Fruit fly (Drosophila melanogaster) whole organism, embryonic: Measurements from ENCODE around the gene bt.
A peak's percentile ranks its signal among the peaks of the same experiment; 100 is the strongest.

Experiments
- BtbVII ChIP-seq: fragments of 200-800 bp; sonication (Bioruptor generic); optimal IDR thresholded peaks from 3 replicates; lab custom pipeline; 2017; ENCODE audit warnings: missing biosample characterization, mild to moderate bottlenecking, missing genetic modification characterization
- CG10321 ChIP-seq: fragments of 200-800 bp; sonication (Bioruptor generic); IDR thresholded peaks from 2 replicates; pipeline ENCODE4 v1.3.6; 2022; ENCODE audit warnings: missing biosample characterization, missing genetic modification characterization
- CG12104 ChIP-seq: fragments of 200-800 bp; sonication (Bioruptor generic); optimal IDR thresholded peaks from 3 replicates; lab custom pipeline; 2016; ENCODE audit warnings: missing biosample characterization, missing genetic modification characterization
- CG13287 ChIP-seq: fragments of 200-800 bp; sonication (Bioruptor generic); IDR thresholded peaks from 2 replicates; pipeline ENCODE4 v1.3.6; 2022; ENCODE audit warnings: missing biosample characterization, missing genetic modification characterization; ENCODE audit not compliant: partially characterized antibody
- CG16815 ChIP-seq: fragments of 200-800 bp; sonication (Bioruptor generic); optimal IDR thresholded peaks from 3 replicates; lab custom pipeline; 2017; ENCODE audit warnings: missing biosample characterization, mild to moderate bottlenecking, missing genetic modification characterization
- CG17361 ChIP-seq: fragments of 200-800 bp; sonication (Bioruptor generic); IDR thresholded peaks from 3 replicates; pipeline ENCODE4 v1.3.6; 2022; ENCODE audit warnings: missing biosample characterization, missing genetic modification characterization
- CG17829 ChIP-seq: fragments of 200-800 bp; optimal IDR thresholded peaks from 2 replicates; lab custom pipeline; 2019; ENCODE audit warnings: missing biosample characterization, mild to moderate bottlenecking, missing genetic modification characterization, moderate library complexity
- CG1792 ChIP-seq: fragments of 200-800 bp; sonication (Bioruptor generic); optimal IDR thresholded peaks from 2 replicates; lab custom pipeline; 2016; ENCODE audit warnings: missing biosample characterization, missing genetic modification characterization
- CG18619 ChIP-seq: fragments of 200-800 bp; sonication (Bioruptor generic); optimal IDR thresholded peaks from 3 replicates; lab custom pipeline; 2017; ENCODE audit warnings: missing biosample characterization, mild to moderate bottlenecking, missing genetic modification characterization
- CG32532 ChIP-seq: fragments of 200-800 bp; sonication (Bioruptor generic); IDR thresholded peaks from 2 replicates; pipeline ENCODE4 v1.3.6; 2022; ENCODE audit warnings: missing biosample characterization, missing genetic modification characterization
- CG3838 ChIP-seq: fragments of 200-800 bp; sonication (Bioruptor generic); optimal IDR thresholded peaks from 3 replicates; lab custom pipeline; 2016; ENCODE audit warnings: missing biosample characterization, missing genetic modification characterization
- CG43689 ChIP-seq: fragments of 200-800 bp; sonication (Bioruptor generic); IDR thresholded peaks from 2 replicates; pipeline ENCODE4 v1.3.6; 2022; ENCODE audit warnings: missing biosample characterization, missing genetic modification characterization
- CG4404 ChIP-seq: fragments of 200-800 bp; sonication (Bioruptor generic); IDR thresholded peaks from 2 replicates; pipeline ENCODE4 v1.3.6; 2022; ENCODE audit warnings: missing biosample characterization, missing genetic modification characterization
- CG6254 ChIP-seq: fragments of 200-800 bp; sonication (Bioruptor generic); optimal IDR thresholded peaks from 3 replicates; lab custom pipeline; 2017; ENCODE audit warnings: mild to moderate bottlenecking, missing biosample characterization, missing genetic modification reagents, missing genetic modification characterization
- CG6683 ChIP-seq: fragments of 200-800 bp; sonication (Bioruptor generic); optimal IDR thresholded peaks from 2 replicates; lab custom pipeline; 2017; ENCODE audit warnings: missing biosample characterization, mild to moderate bottlenecking, missing genetic modification characterization, missing genetic modification reagents
- CG8281 ChIP-seq: fragments of 200-800 bp; sonication (Bioruptor generic); optimal IDR thresholded peaks from 2 replicates; lab custom pipeline; 2018; ENCODE audit warnings: missing biosample characterization, mild to moderate bottlenecking, missing genetic modification characterization, moderate library complexity
- CG8765 ChIP-seq: fragments of 200-800 bp; sonication (Bioruptor generic); IDR thresholded peaks from 2 replicates; pipeline ENCODE4 v1.3.6; 2022; ENCODE audit warnings: missing biosample characterization, missing genetic modification characterization
- CG9727 ChIP-seq: fragments of 200-800 bp; sonication (Bioruptor generic); optimal IDR thresholded peaks from 3 replicates; lab custom pipeline; 2017; ENCODE audit warnings: missing biosample characterization, mild to moderate bottlenecking, missing genetic modification characterization
- Dfd ChIP-seq, 2 experiments: fragments of >200 bp; optimal IDR thresholded peaks; 2 replicates each; lab custom pipeline; 2017; ENCODE audit warnings: missing biosample characterization in 2 of 2, missing genetic modification characterization in 2 of 2
- Dll ChIP-seq: fragments of 200-800 bp; sonication (Bioruptor generic); IDR thresholded peaks from 4 replicates; pipeline ENCODE4 v1.3.6; 2022; ENCODE audit warnings: missing biosample characterization, missing genetic modification characterization; ENCODE audit not compliant: partially characterized antibody
- ERR ChIP-seq: fragments of 200-800 bp; sonication (Bioruptor generic); optimal IDR thresholded peaks from 2 replicates; lab custom pipeline; 2016; ENCODE audit warnings: missing biosample characterization, missing genetic modification characterization
- Hey ChIP-seq: fragments of 200-800 bp; sonication (Bioruptor generic); optimal IDR thresholded peaks from 3 replicates; lab custom pipeline; 2018; ENCODE audit warnings: missing biosample characterization, mild to moderate bottlenecking, missing genetic modification characterization
- Lpt ChIP-seq: fragments of >200 bp; optimal IDR thresholded peaks from 2 replicates; lab custom pipeline; 2018; ENCODE audit warnings: missing biosample characterization, missing genetic modification characterization
- Med ChIP-seq: fragments of 200-800 bp; sonication (Bioruptor generic); peaks from one replicate; lab custom pipeline; 2016; ENCODE audit warnings: missing biosample characterization, missing genetic modification characterization, mild to moderate bottlenecking, inconsistent platforms, moderate library complexity
- NFAT ChIP-seq: fragments of 200-800 bp; sonication (Bioruptor generic); IDR thresholded peaks from 2 replicates; pipeline ENCODE4 v1.3.6; 2022; ENCODE audit warnings: missing biosample characterization, missing genetic modification characterization
- Nf-YA ChIP-seq: fragments of 200-800 bp; sonication (Bioruptor generic); IDR thresholded peaks from 2 replicates; pipeline ENCODE4 v1.3.6; 2022; ENCODE audit warnings: missing biosample characterization, missing genetic modification characterization
- Oli ChIP-seq: fragments of 200-800 bp; sonication (Bioruptor generic); optimal IDR thresholded peaks from 2 replicates; lab custom pipeline; 2018; ENCODE audit warnings: missing biosample characterization, mild to moderate bottlenecking, missing genetic modification characterization, moderate library complexity
- Rfx ChIP-seq: fragments of 200-800 bp; sonication (Bioruptor generic); IDR thresholded peaks from 2 replicates; pipeline ENCODE4 v1.3.6; 2022; ENCODE audit warnings: missing biosample characterization, missing genetic modification characterization
- Six4 ChIP-seq: fragments of 200-800 bp; sonication (Bioruptor generic); optimal IDR thresholded peaks from 2 replicates; lab custom pipeline; 2016; ENCODE audit warnings: missing biosample characterization, missing genetic modification characterization
- Tbp ChIP-seq: fragments of >200 bp; optimal IDR thresholded peaks from 2 replicates; lab custom pipeline; 2018; ENCODE audit warnings: missing biosample characterization, missing genetic modification characterization
- ap ChIP-seq: fragments of 200-800 bp; sonication (Bioruptor generic); IDR thresholded peaks from 2 replicates; pipeline ENCODE4 v1.3.6; 2022; ENCODE audit warnings: missing biosample characterization, missing genetic modification characterization
- ase ChIP-seq: fragments of 200-800 bp; sonication (Bioruptor generic); IDR thresholded peaks from 3 replicates; pipeline ENCODE4 v1.3.6; 2022; ENCODE audit warnings: missing biosample characterization, missing genetic modification characterization
- bsh ChIP-seq, 2 experiments: fragments of 200-800 bp; sonication (Bioruptor generic); optimal IDR thresholded peaks; 2 replicates each; lab custom pipeline; 2017 to 2018; ENCODE audit warnings: mild to moderate bottlenecking in 2 of 2, missing biosample characterization in 2 of 2, missing genetic modification characterization in 2 of 2, moderate library complexity in 1 of 2
- crc ChIP-seq: fragments of 200-800 bp; sonication (Bioruptor generic); optimal IDR thresholded peaks from 2 replicates; lab custom pipeline; 2016; ENCODE audit warnings: missing biosample characterization, missing genetic modification characterization
- dm ChIP-seq: fragments of 200-800 bp; sonication (Bioruptor generic); optimal IDR thresholded peaks from 3 replicates; lab custom pipeline; 2016; ENCODE audit warnings: missing biosample characterization, missing genetic modification characterization
- gro ChIP-seq: fragments of 200-800 bp; sonication (Bioruptor generic); optimal IDR thresholded peaks from 2 replicates; lab custom pipeline; 2016; ENCODE audit warnings: missing biosample characterization, missing genetic modification characterization
- kni ChIP-seq: fragments of 200-800 bp; sonication (Bioruptor generic); optimal IDR thresholded peaks from 3 replicates; lab custom pipeline; 2017; ENCODE audit warnings: mild to moderate bottlenecking, missing biosample characterization, missing genetic modification reagents, missing genetic modification characterization
- pan ChIP-seq, 4 experiments: fragments of >200 bp in 3 of 4; fragments of 200-800 bp in 1 of 4; sonication (Bioruptor generic) in 1 of 4; optimal IDR thresholded peaks in 3 of 4; IDR thresholded peaks in 1 of 4; 2 replicates each; pipeline versions ENCODE4 v1.3.6 to Lab custom; 2017 to 2022; ENCODE audit warnings: missing biosample characterization in 2 of 4, missing genetic modification characterization in 2 of 4, mixed read lengths in 1 of 4
- row ChIP-seq: fragments of 200-800 bp; sonication (Bioruptor generic); IDR thresholded peaks from 3 replicates; pipeline ENCODE4 v1.3.6; 2022; ENCODE audit warnings: missing biosample characterization, missing genetic modification characterization
- scrt ChIP-seq: fragments of 200-800 bp; sonication (Bioruptor generic); optimal IDR thresholded peaks from 2 replicates; lab custom pipeline; 2018; ENCODE audit warnings: missing biosample characterization, mild to moderate bottlenecking, missing genetic modification characterization, moderate library complexity
- sd ChIP-seq: fragments of 200-800 bp; sonication (Bioruptor generic); optimal IDR thresholded peaks from 3 replicates; lab custom pipeline; 2018; ENCODE audit warnings: missing biosample characterization, mild to moderate bottlenecking, missing genetic modification characterization, moderate library complexity
- sens-2 ChIP-seq: fragments of 200-800 bp; sonication (Bioruptor generic); IDR thresholded peaks from 2 replicates; pipeline ENCODE4 v1.3.6; 2022; ENCODE audit warnings: missing biosample characterization, missing genetic modification characterization
- shn ChIP-seq: fragments of 200-800 bp; sonication (Bioruptor generic); optimal IDR thresholded peaks from 3 replicates; lab custom pipeline; 2016; ENCODE audit warnings: missing biosample characterization, missing genetic modification characterization
- slou ChIP-seq: fragments of 200-800 bp; sonication (Bioruptor generic); optimal IDR thresholded peaks from 3 replicates; lab custom pipeline; 2016; ENCODE audit warnings: missing biosample characterization, missing genetic modification characterization
- tx ChIP-seq: fragments of 200-800 bp; sonication (Bioruptor generic); optimal IDR thresholded peaks from 2 replicates; lab custom pipeline; 2016; ENCODE audit warnings: missing biosample characterization, missing genetic modification characterization
- wdn ChIP-seq: fragments of 200-800 bp; sonication (Bioruptor generic); IDR thresholded peaks from 2 replicates; pipeline ENCODE4 v1.3.6; 2022; ENCODE audit warnings: missing biosample characterization, missing genetic modification characterization

The bt gene

DNA sequence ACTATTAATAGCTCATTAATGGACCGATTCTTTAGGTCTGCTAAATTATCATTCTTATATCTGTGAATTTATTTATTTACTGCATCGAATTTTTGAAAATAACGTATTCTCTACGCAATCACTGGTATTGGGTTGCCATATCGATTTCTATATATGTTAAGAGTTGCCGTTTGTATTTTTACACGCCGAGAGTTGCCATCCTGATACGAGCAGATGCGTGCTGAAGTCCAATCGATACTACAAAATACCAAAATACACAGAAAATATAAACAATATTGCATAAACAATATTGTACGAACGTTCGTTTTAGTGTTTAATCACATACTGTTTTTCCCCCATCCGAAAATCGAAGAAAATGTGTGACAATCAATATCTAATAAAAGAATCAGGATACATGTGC is 26.7 kb upstream of the bt start, which contains the start of gene ey (continued):
- no peak for TF ChIP-seq CG18619 (GFP tag; lab: Kevin White, UChicago)
- TF ChIP-seq Lpt (GFP tag; lab: Kevin White, UChicago): no peak
- TF ChIP-seq Rfx (GFP tag; lab: Robert Waterston, UW): no peak; the same call in 1 of the 2 replicates
- no peak for TF ChIP-seq sens-2 (GFP tag; lab: Robert Waterston, UW)
- no peak for TF ChIP-seq wdn (GFP tag; lab: Robert Waterston, UW)
- TF ChIP-seq sd (tag; lab: Kevin White, UChicago): no peak
- TF ChIP-seq CG32532 (GFP tag; lab: Robert Waterston, UW): no peak
- TF ChIP-seq bsh (GFP tag; optimal IDR thresholded peaks at IDR 0.05; lab: Kevin White, UChicago): no peak
- TF ChIP-seq BtbVII (GFP tag; lab: Kevin White, UChicago): no peak
- TF ChIP-seq Dfd (GFP tag; optimal IDR thresholded peaks at IDR 0.05; lab: Kevin White, UChicago): no peak
- TF ChIP-seq scrt (GFP tag; lab: Kevin White, UChicago): no peak
- TF ChIP-seq CG12104 (GFP tag; lab: Kevin White, UChicago): no peak
- no peak for TF ChIP-seq CG1792 (GFP tag; lab: Kevin White, UChicago)
- TF ChIP-seq CG4404 (GFP tag; lab: Robert Waterston, UW): no peak
- TF ChIP-seq Med (GFP tag; lab: Kevin White, UChicago): peak; percentile 69
- TF ChIP-seq CG8281 (tag; lab: Kevin White, UChicago): no peak
- TF ChIP-seq CG6683 (GFP tag; lab: Kevin White, UChicago): no peak
- TF ChIP-seq NFAT (GFP tag; lab: Robert Waterston, UW): no peak
- TF ChIP-seq Nf-YA (GFP tag; lab: Robert Waterston, UW): no peak
- TF ChIP-seq CG17829: peak; percentile 25
- no peak for TF ChIP-seq tx (GFP tag; lab: Kevin White, UChicago)
- TF ChIP-seq ERR (GFP tag; lab: Kevin White, UChicago): no peak
- TF ChIP-seq row (GFP tag; lab: Robert Waterston, UW): peak; percentile 45; the same call in 2 of the 3 replicates
- TF ChIP-seq crc (GFP tag; lab: Kevin White, UChicago): no peak
- TF ChIP-seq kni: no peak
- TF ChIP-seq Oli (tag; lab: Kevin White, UChicago): no peak
- no peak for TF ChIP-seq CG43689 (GFP tag; lab: Robert Waterston, UW)
- TF ChIP-seq CG16815 (GFP tag; lab: Kevin White, UChicago): no peak
- no peak for TF ChIP-seq pan (optimal IDR thresholded peaks at IDR 0.05; lab: Kevin White, UChicago)
- TF ChIP-seq pan (GFP tag; optimal IDR thresholded peaks at IDR 0.05 in 1 of 2, IDR thresholded peaks at IDR 0.05 in 1 of 2): no peak
- TF ChIP-seq CG6254 (GFP tag; lab: Kevin White, UChicago): no peak
- no peak for TF ChIP-seq CG3838 (GFP tag; lab: Kevin White, UChicago)
- TF ChIP-seq CG9727: no peak
- peak; percentile 29 for TF ChIP-seq gro (GFP tag; lab: Kevin White, UChicago)
- no peak for TF ChIP-seq ap
- TF ChIP-seq Tbp (GFP tag; lab: Kevin White, UChicago): no peak
- TF ChIP-seq Hey (tag; lab: Kevin White, UChicago): no peak
- TF ChIP-seq slou (GFP tag; lab: Kevin White, UChicago): no peak
- no peak for TF ChIP-seq Six4 (GFP tag; lab: Kevin White, UChicago)
- no peak for TF ChIP-seq dm
- TF ChIP-seq Dll (GFP tag; lab: Robert Waterston, UW): no peak; the same call in 3 of the 4 replicates
- TF ChIP-seq shn: no peak
- no peak; the same call in 2 of the 3 replicates for TF ChIP-seq CG17361
- TF ChIP-seq CG8765: no peak
- TF ChIP-seq CG13287: peak; percentile 64
- TF ChIP-seq CG10321 (GFP tag; lab: Robert Waterston, UW): no peak
- no peak for TF ChIP-seq ase (GFP tag; lab: Robert Waterston, UW)
